Fruit fly (Drosophila melanogaster): ENCODE data around the gene Ibf1.

Gene Ibf1

DNA sequence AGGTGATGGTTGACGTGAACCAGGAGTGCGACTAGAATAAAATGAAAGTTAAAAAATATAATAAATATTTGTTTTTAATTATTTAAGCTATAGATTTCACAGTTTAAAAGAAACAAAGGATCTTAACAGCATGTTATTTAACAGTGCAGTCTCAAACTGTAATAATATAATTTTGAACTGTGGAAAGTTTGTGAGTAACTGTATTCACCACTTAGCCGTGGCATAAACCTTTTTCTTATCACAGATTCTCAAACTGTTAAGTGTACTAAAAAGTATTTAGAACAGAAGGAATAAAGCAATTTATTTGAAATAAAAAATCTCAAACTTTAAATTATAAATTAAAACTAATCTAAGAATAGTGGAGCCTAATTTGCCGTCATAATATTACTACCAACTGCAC, 44.5 kb upstream of the Ibf1 start:
- TF ChIP-seq CG13775 (GFP tag; optimal IDR thresholded peaks at IDR 0.05) (no peak), lola (GFP tag; optimal IDR thresholded peaks at IDR 0.05) (no peak), NC2α (GFP tag; optimal IDR thresholded peaks at IDR 0.05) (no peak), aop (GFP tag; IDR thresholded peaks at IDR 0.05) (no peak), CG10147 (GFP tag; optimal IDR thresholded peaks at IDR 0.05) (no peak), Sox102F (GFP tag; optimal IDR thresholded peaks at IDR 0.05) (peak; percentile 9), gsb-n (tag; optimal IDR thresholded peaks at IDR 0.05) (peak; percentile 28), CG12391 (tag; optimal IDR thresholded peaks at IDR 0.05) (peak; percentile 33), inv (GFP tag; IDR thresholded peaks at IDR 0.05; ENCODE audit: partially characterized antibody) (peak; percentile 39; the same call in 1 of the 2 replicates), Ets65A (GFP tag) (peak; percentile 30), CG16815 (GFP tag; optimal IDR thresholded peaks at IDR 0.05) (no peak), Med (GFP tag) (peak; percentile 49), CoRest (tag; optimal IDR thresholded peaks at IDR 0.05) (peak; percentile 82), Ptx1 (GFP tag; IDR thresholded peaks at IDR 0.05) (no peak), Lhr (GFP tag; optimal IDR thresholded peaks at IDR 0.05) (peak; percentile 9), dysf (GFP tag; IDR thresholded peaks at IDR 0.05) (no peak), CG5180 (GFP tag; optimal IDR thresholded peaks at IDR 0.05) (no peak), hkb (optimal IDR thresholded peaks at IDR 0.05) (no peak), hkb (GFP tag; IDR thresholded peaks at IDR 0.05) (no peak), Eip74EF (GFP tag; optimal IDR thresholded peaks at IDR 0.05) (no peak), grau (tag; optimal IDR thresholded peaks at IDR 0.05) (peak; percentile 12), cas (GFP tag; IDR thresholded peaks at IDR 0.05) (0 out of 2 replicates have a peak, but pooled peaks have one; percentile 15), amos (GFP tag; IDR thresholded peaks at IDR 0.05; ENCODE audit: partially characterized antibody) (peak; percentile 52; the same call in 1 of the 2 replicates), CG15479 (GFP tag; optimal IDR thresholded peaks at IDR 0.05) (no peak), CG15601 (tag; optimal IDR thresholded peaks at IDR 0.05) (no peak), Dek (tag; optimal IDR thresholded peaks at IDR 0.05) (peak; percentile 56), Pdp1 (GFP tag; optimal IDR thresholded peaks at IDR 0.05) (no peak), slou (GFP tag; optimal IDR thresholded peaks at IDR 0.05) (no peak), CG17829 (tag; optimal IDR thresholded peaks at IDR 0.05) (peak; percentile 16), abd-A (tag; optimal IDR thresholded peaks at IDR 0.05) (peak; percentile 49), CG6654 (GFP tag; optimal IDR thresholded peaks at IDR 0.05) (peak; percentile 100), sens (GFP tag) (peak; percentile 62), Hmx (GFP tag; optimal IDR thresholded peaks at IDR 0.05) (no peak), pita (GFP tag; optimal IDR thresholded peaks at IDR 0.05) (peak; percentile 79), CG4424 (GFP tag; optimal IDR thresholded peaks at IDR 0.05) (no peak), CG12299 (tag; optimal IDR thresholded peaks at IDR 0.05) (no peak), CG9727 (GFP tag; optimal IDR thresholded peaks at IDR 0.05) (no peak), Scr (GFP tag; IDR thresholded peaks at IDR 0.05; ENCODE audit: partially characterized antibody) (peak; percentile 38; the same call in 1 of the 2 replicates), Ssrp (tag; optimal IDR thresholded peaks at IDR 0.05) (peak; percentile 29), chn (GFP tag; optimal IDR thresholded peaks at IDR 0.05) (no peak), lbe (GFP tag; optimal IDR thresholded peaks at IDR 0.05) (no peak), CG2875 (GFP tag; optimal IDR thresholded peaks at IDR 0.05) (no peak), Bgb (GFP tag; IDR thresholded peaks at IDR 0.05; ENCODE audit: partially characterized antibody) (peak; percentile 48; the same call in 1 of the 2 replicates), dati (GFP tag; IDR thresholded peaks at IDR 0.05) (no peak), trem (tag; optimal IDR thresholded peaks at IDR 0.05) (peak; percentile 15), cwo (GFP tag; optimal IDR thresholded peaks at IDR 0.05) (no peak), Abd-B (GFP tag; optimal IDR thresholded peaks at IDR 0.05) (peak; percentile 42), HmgZ (tag; optimal IDR thresholded peaks at IDR 0.05) (peak; percentile 2), CG2712 (tag; optimal IDR thresholded peaks at IDR 0.05) (peak; percentile 22), Atf3 (GFP tag; optimal IDR thresholded peaks at IDR 0.05) (no peak)
